Worm (Caenorhabditis elegans) whole organism, L4 larva: ENCODE data around the gene K09E2.2.

Experiments used
- aha-1 ChIP-seq: fragments of 150-350 bp; peaks from one replicate; lab custom pipeline; 2014; ENCODE audit warnings: missing biosample characterization, missing genetic modification characterization
- ceh-32 ChIP-seq: sonication (generic microtip); optimal IDR thresholded peaks from 2 replicates; lab custom pipeline; 2016; ENCODE audit warnings: mild to moderate bottlenecking, missing genetic modification characterization, missing compliant biosample characterization; ENCODE audit not compliant: poor library complexity
- ceh-82 ChIP-seq: sonication (generic microtip); optimal IDR thresholded peaks from 2 replicates; lab custom pipeline; 2017; ENCODE audit warnings: missing biosample characterization, missing genetic modification characterization
- mdl-1 ChIP-seq, 2 experiments: fragments of 150-350 bp in 1 of 2; sonication (generic microtip) in 1 of 2; optimal IDR thresholded peaks; 2 replicates each; lab custom pipeline; 2014 to 2017; ENCODE audit warnings: missing biosample characterization in 2 of 2, missing genetic modification characterization in 2 of 2
- nhr-10 ChIP-seq: fragments of 150-350 bp; optimal IDR thresholded peaks from 2 replicates; lab custom pipeline; 2014; ENCODE audit warnings: missing biosample characterization, missing genetic modification characterization
- nhr-11 ChIP-seq: fragments of 150-350 bp; optimal IDR thresholded peaks from 2 replicates; lab custom pipeline; 2014; ENCODE audit warnings: missing biosample characterization, missing genetic modification characterization
- nhr-25 ChIP-seq: sonication (generic microtip); optimal IDR thresholded peaks from 2 replicates; lab custom pipeline; 2017; ENCODE audit warnings: missing genetic modification characterization, mild to moderate bottlenecking, missing compliant biosample characterization, antibody characterized with exemption, moderate library complexity, borderline replicate concordance; ENCODE audit not compliant: insufficient read depth
- nhr-41 ChIP-seq: fragments of 200-800 bp; sonication (Bioruptor generic); IDR thresholded peaks from 2 replicates; pipeline ENCODE4 v1.3.6; 2022; ENCODE audit warnings: missing genetic modification reagents, missing genetic modification characterization, missing compliant biosample characterization
- nhr-76 ChIP-seq: fragments of 150-350 bp; optimal IDR thresholded peaks from 2 replicates; lab custom pipeline; 2014; ENCODE audit warnings: missing biosample characterization, missing genetic modification characterization
- unc-130 ChIP-seq: sonication (generic microtip); optimal IDR thresholded peaks from 2 replicates; lab custom pipeline; 2016; ENCODE audit warnings: missing genetic modification reagents, missing genetic modification characterization, missing compliant biosample characterization
- zag-1 ChIP-seq: fragments of 150-350 bp; optimal IDR thresholded peaks from 2 replicates; lab custom pipeline; 2014; ENCODE audit warnings: missing biosample characterization, missing genetic modification characterization

DNA sequence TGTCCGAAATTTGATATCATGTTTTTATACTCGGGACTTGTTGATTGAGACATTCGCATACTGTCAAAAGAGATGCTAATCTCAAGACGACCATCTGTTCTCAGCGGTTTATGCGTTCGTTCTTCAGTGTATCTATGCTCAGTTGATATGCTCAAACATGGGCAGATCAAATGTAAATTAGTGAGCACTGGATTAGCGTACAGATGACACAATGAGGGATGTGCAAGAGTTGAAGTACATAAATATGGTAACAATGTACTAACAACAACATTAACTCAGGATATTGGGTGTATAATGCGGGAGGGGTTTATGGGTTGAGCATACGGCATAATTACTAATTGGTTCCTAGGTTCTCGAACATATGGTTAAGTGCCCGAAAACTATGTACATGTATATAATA lies 10.4 kb upstream of the K09E2.2 start:
- TF ChIP-seq ceh-82 (tag; lab: Kevin White, UChicago) (no peak), aha-1 (tag; lab: Kevin White, UChicago) (no peak), zag-1 (no peak), nhr-25 (tag; lab: Kevin White, UChicago) (no peak), mdl-1 (tag; optimal IDR thresholded peaks at IDR 0.05; lab: Kevin White, UChicago) (no peak), nhr-41 (no peak), nhr-11 (tag; lab: Kevin White, UChicago) (no peak), nhr-76 (no peak), ceh-32 (tag; lab: Kevin White, UChicago) (no peak), nhr-10 (no peak), unc-130 (GFP tag; lab: Kevin White, UChicago) (no peak)
